Worm (Caenorhabditis elegans) whole organism, midembryonic: ENCODE measurements around the gene snr-1.

Experiments
- T22C8.4 ChIP-seq: fragments of 200-800 bp; sonication (Bioruptor generic); IDR thresholded peaks from 2 replicates; pipeline ENCODE4 v1.3.6; 2022; ENCODE audit warnings: missing genetic modification characterization, missing compliant biosample characterization
- cog-1 ChIP-seq: sonication (generic microtip); optimal IDR thresholded peaks from 2 replicates; lab custom pipeline; 2016; ENCODE audit warnings: missing genetic modification characterization, missing compliant biosample characterization
- flt-1 ChIP-seq: fragments of 200-800 bp; sonication (Bioruptor generic); IDR thresholded peaks from 2 replicates; pipeline ENCODE4 v1.3.6; 2022; ENCODE audit warnings: missing genetic modification characterization, missing compliant biosample characterization
- klf-2 ChIP-seq: fragments of 200-800 bp; sonication (Bioruptor generic); conservative IDR thresholded peaks from 2 replicates; pipeline ENCODE4 v1.3.6; 2022; ENCODE audit warnings: missing genetic modification reagents, missing genetic modification characterization, missing compliant biosample characterization
- med-1 ChIP-seq: sonication (generic microtip); optimal IDR thresholded peaks from 2 replicates; lab custom pipeline; 2017; ENCODE audit warnings: missing genetic modification characterization, mild to moderate bottlenecking, missing compliant biosample characterization, antibody characterized with exemption, missing genetic modification reagents; ENCODE audit not compliant: insufficient read depth
- ref-1 ChIP-seq: fragments of 200-800 bp; sonication (Bioruptor generic); conservative IDR thresholded peaks from 2 replicates; pipeline ENCODE4 v1.3.6; 2022; ENCODE audit warnings: missing genetic modification reagents, missing genetic modification characterization, missing compliant biosample characterization
- tab-1 ChIP-seq: fragments of 200-800 bp; sonication (Bioruptor generic); IDR thresholded peaks from 2 replicates; pipeline ENCODE4 v1.3.6; 2022; ENCODE audit warnings: missing genetic modification characterization, missing compliant biosample characterization
- ztf-23 ChIP-seq: fragments of 200-800 bp; sonication (Bioruptor generic); IDR thresholded peaks from 2 replicates; pipeline ENCODE4 v1.3.6; 2022; ENCODE audit warnings: missing genetic modification reagents, missing genetic modification characterization, missing compliant biosample characterization
- ztf-29 ChIP-seq: fragments of 200-800 bp; sonication (Bioruptor generic); IDR thresholded peaks from 2 replicates; pipeline ENCODE4 v1.3.6; 2022; ENCODE audit warnings: missing genetic modification reagents, missing genetic modification characterization, missing compliant biosample characterization

Gene snr-1

ce11 chrIV:17076000-17076399 lies 11.8 kb upstream of the snr-1 start:
- TF ChIP-seq flt-1 (GFP tag; lab: Robert Waterston, UW) = peak; percentile 67; the same call in 1 of the 2 replicates

- TF ChIP-seq T22C8.4 (GFP tag; lab: Robert Waterston, UW) = no peak
- TF ChIP-seq ztf-23 (GFP tag; lab: Robert Waterston, UW) = no peak
- TF ChIP-seq klf-2 (GFP tag; lab: Robert Waterston, UW) = no peak
- no peak for TF ChIP-seq flt-1 (GFP tag; lab: Robert Waterston, UW)
- TF ChIP-seq cog-1 = no peak
- no peak for TF ChIP-seq ztf-29 (GFP tag; lab: Robert Waterston, UW)
- no peak for TF ChIP-seq tab-1
- TF ChIP-seq ref-1 (GFP tag; lab: Robert Waterston, UW) = no peak
- TF ChIP-seq med-1 (GFP tag; lab: Kevin White, UChicago) = no peak
Measured at ce11 chrIV:17078649-17079048, 9.2 kb upstream of the snr-1 start, which contains the start of gene Y116A8C.25. TSS of gene Y116A8C.25 (minus strand) at chrIV:17078749.

DNA sequence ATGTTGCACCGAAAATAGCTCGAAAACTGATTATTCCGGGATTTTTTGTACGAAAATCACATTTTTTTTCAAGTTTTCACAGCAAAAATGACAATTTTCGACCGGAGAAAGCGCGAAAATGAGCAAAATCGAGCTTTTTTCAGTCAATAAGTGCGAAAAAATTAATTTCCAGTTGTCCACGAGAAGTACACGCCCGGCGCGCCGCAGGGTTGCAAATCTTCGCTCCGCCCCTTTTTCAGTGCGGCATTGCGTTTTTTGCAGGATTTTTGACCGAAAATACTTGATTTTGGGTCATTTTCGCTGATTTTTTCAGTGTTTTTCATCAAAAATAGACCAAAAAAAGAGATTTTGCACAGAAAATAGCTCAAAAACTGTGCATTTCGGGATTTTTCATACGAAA lies 3.5 kb upstream of the snr-1 start:
- TF ChIP-seq ztf-29 (GFP tag; lab: Robert Waterston, UW) = no peak
- TF ChIP-seq ztf-23 (GFP tag; lab: Robert Waterston, UW) = no peak
- TF ChIP-seq med-1 (GFP tag; lab: Kevin White, UChicago) = no peak
- TF ChIP-seq ref-1 (GFP tag; lab: Robert Waterston, UW) = no peak
- TF ChIP-seq klf-2 (GFP tag; lab: Robert Waterston, UW) = no peak

DNA sequence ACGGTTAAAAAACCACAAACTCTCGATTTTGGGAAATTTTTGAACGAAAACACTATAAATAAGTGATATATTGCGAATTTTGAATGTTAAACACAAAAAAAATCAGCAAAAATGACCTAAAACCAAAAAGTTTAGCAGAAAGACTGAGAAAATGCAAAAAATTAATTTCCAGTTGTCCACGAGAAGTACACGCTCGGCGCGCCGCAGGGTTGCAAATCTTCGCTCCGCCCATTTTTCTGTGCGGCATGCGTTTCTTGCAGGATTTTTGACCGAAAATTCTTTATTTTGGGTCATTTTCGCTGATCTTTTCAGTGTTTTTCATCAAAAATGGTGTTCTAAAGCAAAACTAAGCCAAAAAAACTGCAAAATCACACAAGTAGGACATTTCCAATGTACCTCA lies 3.0 kb upstream of the snr-1 start:
- TF ChIP-seq tab-1 = no peak
- no peak for TF ChIP-seq cog-1
- TF ChIP-seq ref-1 (GFP tag; lab: Robert Waterston, UW) = no peak
- no peak for TF ChIP-seq ztf-29 (GFP tag; lab: Robert Waterston, UW)
- no peak for TF ChIP-seq T22C8.4 (GFP tag; lab: Robert Waterston, UW)

- TF ChIP-seq tab-1 (no peak), med-1 (GFP tag; lab: Kevin White, UChicago) (no peak), flt-1 (GFP tag; lab: Robert Waterston, UW) (no peak), cog-1 (no peak), ztf-29 (GFP tag; lab: Robert Waterston, UW) (no peak), ref-1 (GFP tag; lab: Robert Waterston, UW) (no peak), ztf-23 (GFP tag; lab: Robert Waterston, UW) (no peak), klf-2 (GFP tag; lab: Robert Waterston, UW) (no peak), T22C8.4 (GFP tag; lab: Robert Waterston, UW) (no peak)
Measured at ce11 chrIV:17088849-17089248, 1.0 kb downstream of the snr-1 start, which contains the start of gene Y116A8C.43. TSS of gene Y116A8C.43 (plus strand) at chrIV:17088851.

DNA sequence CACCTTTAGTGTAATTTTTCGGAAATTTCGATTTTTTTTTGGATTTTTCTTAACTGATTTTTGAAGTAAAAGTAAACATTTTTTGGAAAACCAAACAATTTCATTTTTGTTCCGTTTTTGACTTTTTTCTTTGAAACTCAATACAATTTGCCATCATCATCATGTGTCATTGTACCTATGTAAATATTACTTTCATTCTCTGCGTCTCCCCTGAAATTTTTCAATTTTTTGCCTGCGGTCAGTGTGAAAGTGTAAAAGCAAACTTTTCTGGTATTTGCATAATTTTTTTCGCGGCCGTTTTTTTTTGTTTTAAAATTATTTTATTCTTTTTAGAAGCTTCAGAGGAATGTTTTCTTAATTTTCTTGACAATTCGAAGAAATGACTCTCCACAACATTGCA lies 5.9 kb downstream of the snr-1 start, which contains the start of gene Y116A8C.29:
Gene Y116A8C.29 (plus strand): TSS at position 328 of the 400 bp plus-strand sequence.
- no peak for TF ChIP-seq ref-1 (GFP tag; lab: Robert Waterston, UW)
- TF ChIP-seq tab-1 = no peak
- no peak for TF ChIP-seq ztf-29 (GFP tag; lab: Robert Waterston, UW)
- no peak for TF ChIP-seq flt-1 (GFP tag; lab: Robert Waterston, UW)
- TF ChIP-seq ztf-23 (GFP tag; lab: Robert Waterston, UW) = no peak
- TF ChIP-seq T22C8.4 (GFP tag; lab: Robert Waterston, UW) = no peak
- no peak for TF ChIP-seq klf-2 (GFP tag; lab: Robert Waterston, UW)
- TF ChIP-seq cog-1 = no peak
- no peak for TF ChIP-seq med-1 (GFP tag; lab: Kevin White, UChicago)

DNA sequence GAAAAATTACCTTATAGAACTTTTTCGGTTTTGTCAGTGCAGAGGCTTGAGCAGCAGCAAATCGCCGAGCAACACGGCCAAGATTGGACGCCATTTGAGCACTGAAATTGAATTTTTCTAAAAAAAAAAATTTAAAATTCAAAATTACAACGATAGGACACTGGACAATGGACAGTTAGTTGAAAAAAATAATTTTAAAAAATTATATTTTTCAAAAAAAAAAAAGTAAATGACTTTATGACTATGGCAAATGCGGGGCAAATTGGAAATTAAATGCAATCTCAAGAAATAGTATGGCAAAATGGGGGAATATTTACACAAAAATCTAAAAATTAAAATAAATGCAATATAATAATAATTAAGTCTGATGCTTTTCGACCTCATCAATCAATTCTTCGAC lies 8.3 kb downstream of the snr-1 start, which contains the start of gene Y116A8C.27:
Gene Y116A8C.27 (minus strand): TSS at position 101 of the 400 bp plus-strand sequence.
- no peak for TF ChIP-seq ztf-23 (GFP tag; lab: Robert Waterston, UW)
- TF ChIP-seq flt-1 (GFP tag; lab: Robert Waterston, UW) = no peak

DNA sequence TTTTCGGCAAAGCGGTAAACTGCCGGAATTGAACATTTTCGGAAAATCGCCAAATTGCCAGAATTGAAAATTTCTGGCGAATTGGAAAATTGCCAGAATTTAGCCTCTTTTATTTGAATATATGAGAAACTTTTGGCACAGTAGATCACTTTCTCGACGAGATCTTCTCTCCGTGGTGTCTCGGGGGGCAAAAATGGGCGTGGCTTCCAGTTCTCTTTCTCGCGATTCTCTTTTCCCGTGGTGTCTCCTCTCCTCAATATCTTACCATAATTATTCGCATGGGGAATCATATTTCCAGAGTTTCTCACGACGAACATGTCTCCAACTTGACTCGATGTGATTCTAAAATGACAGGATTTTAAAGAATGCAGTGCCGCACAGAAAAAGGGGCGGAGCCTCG lies 11.3 kb downstream of the snr-1 start:
- 0 out of 2 replicates have a peak, but pooled peaks have one; percentile 23 for TF ChIP-seq ref-1 (GFP tag; lab: Robert Waterston, UW)
- TF ChIP-seq med-1 (GFP tag; lab: Kevin White, UChicago) = no peak
- TF ChIP-seq klf-2 (GFP tag; lab: Robert Waterston, UW) = 0 out of 2 replicates have a peak, but pooled peaks have one; percentile 3
- no peak for TF ChIP-seq tab-1

DNA sequence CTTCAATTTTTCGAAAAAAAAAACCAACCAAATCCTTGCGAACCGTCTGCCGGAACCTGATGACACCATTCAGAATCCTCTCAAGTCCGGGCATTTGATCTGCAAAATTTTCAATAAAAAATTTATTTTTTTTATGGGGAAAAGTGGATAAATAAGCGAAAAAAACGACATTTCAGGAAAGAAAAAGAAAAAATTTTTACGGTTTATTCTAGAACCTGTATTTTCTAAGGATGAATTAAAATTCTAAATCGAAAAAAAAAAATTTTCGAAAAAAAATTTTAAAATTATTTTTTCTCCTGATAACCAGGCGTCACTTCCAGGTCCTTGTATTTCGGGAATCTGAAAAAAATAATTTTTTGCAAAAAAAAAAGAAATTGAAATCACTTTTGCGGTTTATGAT lies 12.3 kb downstream of the snr-1 start, which contains the start of gene bca-2:
Gene bca-2 (minus strand): TSS at position 101 of the 400 bp plus-strand sequence.
- TF ChIP-seq T22C8.4 (GFP tag; lab: Robert Waterston, UW) = no peak
- TF ChIP-seq med-1 (GFP tag; lab: Kevin White, UChicago) = no peak
- no peak for TF ChIP-seq ref-1 (GFP tag; lab: Robert Waterston, UW)
- no peak for TF ChIP-seq tab-1
- TF ChIP-seq flt-1 (GFP tag; lab: Robert Waterston, UW) = no peak
- TF ChIP-seq klf-2 (GFP tag; lab: Robert Waterston, UW) = no peak

DNA sequence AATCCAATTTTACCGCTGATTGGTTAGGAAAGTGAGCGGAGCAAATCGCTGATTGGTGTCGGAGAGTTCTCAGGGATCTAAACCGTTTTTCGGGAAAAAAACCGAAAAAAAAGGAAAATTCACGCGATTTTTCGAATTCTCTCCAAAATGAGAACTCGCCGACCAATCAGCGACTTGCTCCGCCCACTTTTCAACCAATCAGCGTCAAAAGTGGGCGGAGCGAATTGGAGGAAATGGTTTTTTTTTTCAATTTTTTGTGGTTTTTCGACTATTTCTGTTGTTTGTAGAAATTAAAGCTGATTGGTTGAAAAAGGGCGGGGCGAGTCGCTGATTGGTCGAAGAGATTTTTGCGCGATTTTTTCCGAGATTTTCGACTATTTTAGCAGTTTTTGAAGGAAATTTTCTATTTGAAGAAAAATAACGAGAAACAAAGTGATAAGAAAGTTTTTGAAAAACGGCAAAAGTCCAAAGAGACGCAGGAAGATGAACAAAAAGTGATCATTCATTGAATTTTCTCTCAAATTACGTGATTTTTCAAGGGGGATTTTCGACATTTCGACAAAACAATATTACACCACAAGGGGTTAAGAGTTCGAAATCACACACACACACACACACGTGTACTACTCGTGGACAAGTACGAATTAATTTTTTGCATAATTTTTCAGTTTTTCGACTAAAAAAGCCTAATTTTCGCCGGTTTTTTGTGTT lies 12.9 kb downstream of the snr-1 start:
- TF ChIP-seq ref-1 (GFP tag; lab: Robert Waterston, UW) = no peak
- TF ChIP-seq ztf-23 (GFP tag; lab: Robert Waterston, UW) = no peak
- no peak for TF ChIP-seq tab-1
- TF ChIP-seq klf-2 (GFP tag; lab: Robert Waterston, UW) = no peak
- TF ChIP-seq flt-1 (GFP tag; lab: Robert Waterston, UW) = no peak
- no peak for TF ChIP-seq cog-1
